Worm (Caenorhabditis elegans) whole organism, L2 larva: Measurements from ENCODE around the gene clec-58.

Experiments
- aly-2 ChIP-seq: fragments of 150-350 bp; optimal IDR thresholded peaks from 2 replicates; lab custom pipeline; 2014; ENCODE audit warnings: missing biosample characterization, missing genetic modification characterization
- ama-1 ChIP-seq: fragments of 150-350 bp; optimal IDR thresholded peaks from 2 replicates; lab custom pipeline; 2018; ENCODE audit warnings: inconsistent platforms
- blmp-1 ChIP-seq: sonication (generic microtip); optimal IDR thresholded peaks from 2 replicates; lab custom pipeline; 2017; ENCODE audit warnings: missing genetic modification characterization, mild to moderate bottlenecking, missing compliant biosample characterization, antibody characterized with exemption, moderate library complexity; ENCODE audit not compliant: insufficient read depth
- egl-27 ChIP-seq: sonication (generic microtip); optimal IDR thresholded peaks from 3 replicates; lab custom pipeline; 2017; ENCODE audit warnings: missing biosample characterization, missing genetic modification reagents, missing genetic modification characterization
- fos-1 ChIP-seq: fragments of 150-350 bp; optimal IDR thresholded peaks from 2 replicates; lab custom pipeline; 2014; ENCODE audit warnings: missing biosample characterization, missing genetic modification characterization
- mbf-1 ChIP-seq: sonication (generic microtip); optimal IDR thresholded peaks from 2 replicates; lab custom pipeline; 2017; ENCODE audit warnings: missing biosample characterization, missing genetic modification characterization
- nhr-11 ChIP-seq: fragments of 150-350 bp; optimal IDR thresholded peaks from 2 replicates; lab custom pipeline; 2014; ENCODE audit warnings: missing biosample characterization, missing genetic modification characterization
- unc-39 ChIP-seq: fragments of 150-350 bp; optimal IDR thresholded peaks from 2 replicates; lab custom pipeline; 2014; ENCODE audit warnings: missing biosample characterization, missing genetic modification characterization
- ztf-11 ChIP-seq: sonication (generic microtip); optimal IDR thresholded peaks from 2 replicates; lab custom pipeline; 2017; ENCODE audit warnings: missing biosample characterization, missing genetic modification characterization

DNA sequence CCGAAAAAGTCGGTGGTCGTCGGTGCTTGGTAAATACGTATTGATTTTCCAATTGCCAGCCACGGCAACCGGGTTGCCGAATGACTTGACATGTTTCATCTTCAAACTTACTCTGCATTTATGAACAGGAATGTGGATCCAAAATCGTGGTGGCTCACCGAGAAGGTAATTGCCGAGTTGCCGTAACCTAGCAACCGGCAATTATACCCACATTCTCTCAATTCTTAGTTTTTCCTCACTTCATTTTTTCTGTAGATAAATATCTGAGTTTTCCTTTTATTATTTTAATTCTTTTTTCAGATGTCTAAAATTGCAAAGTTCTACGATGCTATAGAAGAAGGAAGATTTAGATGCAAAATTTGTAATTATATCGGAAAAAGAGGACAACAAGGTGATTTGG lies 23.3 kb downstream of the clec-58 start, which contains the start of gene ZK673.4:
- no peak for TF ChIP-seq blmp-1 (tag; lab: Kevin White, UChicago)
- TF ChIP-seq ztf-11 (tag; lab: Kevin White, UChicago) = no peak
- no peak for TF ChIP-seq ama-1 (lab: Kevin White, UChicago)
- no peak for TF ChIP-seq aly-2 (tag; lab: Kevin White, UChicago)
- no peak for TF ChIP-seq nhr-11
- no peak for TF ChIP-seq mbf-1 (tag; lab: Kevin White, UChicago)
- TF ChIP-seq fos-1 (tag; lab: Kevin White, UChicago) = no peak
- TF ChIP-seq egl-27 (tag; lab: Kevin White, UChicago) = no peak
- no peak for TF ChIP-seq unc-39 (tag; lab: Kevin White, UChicago)
